Worm (Caenorhabditis elegans): ENCODE results near the gene F09E5.11.

Gene F09E5.11

DNA sequence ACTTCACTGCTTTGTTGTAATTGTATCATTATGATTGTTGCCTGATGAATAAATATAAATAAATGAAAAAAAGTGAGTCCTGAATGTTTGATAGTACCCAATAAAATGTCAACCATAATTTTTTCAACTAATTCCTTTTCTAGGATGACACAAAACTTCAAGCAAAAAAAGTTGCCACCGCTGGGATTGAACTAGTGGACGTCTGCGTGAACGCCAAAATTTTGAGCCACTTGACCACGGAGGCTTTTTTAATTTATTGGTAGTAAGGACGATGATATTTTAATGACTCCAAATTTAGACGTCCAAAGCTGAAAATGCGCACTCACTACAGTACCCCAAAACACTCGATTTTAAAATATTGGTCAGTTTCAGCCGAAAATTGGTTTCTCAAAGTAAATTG lies 4.3 kb downstream of the F09E5.11 start (continued):
- TF ChIP-seq cebp-1 (GFP tag; IDR thresholded peaks at IDR 0.05) (peak; percentile 39; the same call in 1 of the 2 replicates), cebp-1 (tag; optimal IDR thresholded peaks at IDR 0.05) (peak; percentile 66), Y95B8A.8 (GFP tag; IDR thresholded peaks at IDR 0.05) (0 out of 2 replicates have a peak, but pooled peaks have one; percentile 75), mel-28 (tag; optimal IDR thresholded peaks at IDR 0.05; ENCODE audit: borderline replicate concordance) (no peak), die-1 (tag; optimal IDR thresholded peaks at IDR 0.05) (peak; percentile 88), F52B5.7 (tag; optimal IDR thresholded peaks at IDR 0.05) (peak; percentile 92), zim-3 (tag; optimal IDR thresholded peaks at IDR 0.05) (peak; percentile 90), F22D6.2 (tag; optimal IDR thresholded peaks at IDR 0.05) (peak; percentile 40), ztf-28 (GFP tag; IDR thresholded peaks at IDR 0.05) (0 out of 2 replicates have a peak, but pooled peaks have one; percentile 26), K11D2.4 (GFP tag; IDR thresholded peaks at IDR 0.05) (no peak), tbx-9 (tag; optimal IDR thresholded peaks at IDR 0.05; ENCODE audit: borderline replicate concordance) (no peak), ceh-40 (GFP tag; IDR thresholded peaks at IDR 0.05) (peak; percentile 90), atf-7 (tag; optimal IDR thresholded peaks at IDR 0.05) (peak; percentile 62), F33H1.4 (GFP tag; IDR thresholded peaks at IDR 0.05) (no peak), hlh-12 (tag; optimal IDR thresholded peaks at IDR 0.05) (peak; percentile 37), zfh-2 (GFP tag; conservative IDR thresholded peaks at IDR 0.05) (no peak), B0261.1 (tag; optimal IDR thresholded peaks at IDR 0.05) (peak; percentile 74), hlh-26 (GFP tag; conservative IDR thresholded peaks at IDR 0.05) (no peak), let-607 (tag; optimal IDR thresholded peaks at IDR 0.05) (peak; percentile 47 to 54), pbrm-1 (GFP tag; IDR thresholded peaks at IDR 0.05) (peak; percentile 77), Y56A3A.18 (GFP tag; IDR thresholded peaks at IDR 0.05) (peak; percentile 78), nhr-27 (tag; optimal IDR thresholded peaks at IDR 0.05) (peak; percentile 69), rpc-1 (optimal IDR thresholded peaks at IDR 0.05) (peak; percentile 76), rpc-1 (tag; optimal IDR thresholded peaks at IDR 0.05) (peak; percentile 93), repo-1 (tag; optimal IDR thresholded peaks at IDR 0.05) (peak; percentile 86), egl-18 (GFP tag; IDR thresholded peaks at IDR 0.05) (no peak), ztf-3 (GFP tag; optimal IDR thresholded peaks at IDR 0.05) (no peak), nhr-90 (tag; optimal IDR thresholded peaks at IDR 0.05) (peak; percentile 85), Y67H2A.10 (GFP tag; conservative IDR thresholded peaks at IDR 0.05) (no peak), B0019.2 (GFP tag; conservative IDR thresholded peaks at IDR 0.05) (no peak), madf-6 (GFP tag; IDR thresholded peaks at IDR 0.05) (peak; percentile 72), lag-1 (GFP tag; IDR thresholded peaks at IDR 0.05) (no peak), mxl-1 (tag; optimal IDR thresholded peaks at IDR 0.05) (peak; percentile 38), F49E8.2 (tag; optimal IDR thresholded peaks at IDR 0.05; ENCODE audit: insufficient read depth) (peak; percentile 60), F55B11.4 (tag; optimal IDR thresholded peaks at IDR 0.05; ENCODE audit: borderline replicate concordance, insufficient read depth) (no peak), attf-3 (GFP tag; conservative IDR thresholded peaks at IDR 0.05) (no peak), D2030.7 (GFP tag; IDR thresholded peaks at IDR 0.05) (peak; percentile 37; the same call in 1 of the 2 replicates), aptf-2 (GFP tag; conservative IDR thresholded peaks at IDR 0.05) (no peak), xnd-1 (tag; optimal IDR thresholded peaks at IDR 0.05) (peak; percentile 24), rec-8 (tag; optimal IDR thresholded peaks at IDR 0.05) (peak; percentile 80 to 84), tbp1 (GFP tag; optimal IDR thresholded peaks at IDR 0.05) (peak; percentile 91), sptf-2 (GFP tag; optimal IDR thresholded peaks at IDR 0.05) (no peak), ceh-79 (tag; optimal IDR thresholded peaks at IDR 0.05) (peak; percentile 78), hmg-20 (GFP tag; IDR thresholded peaks at IDR 0.05) (peak; percentile 25; the same call in 1 of the 2 replicates), F57A8.1 (GFP tag; optimal IDR thresholded peaks at IDR 0.05) (peak; percentile 27), nfya-1 (tag; optimal IDR thresholded peaks at IDR 0.05; ENCODE audit: borderline replicate concordance, insufficient read depth) (no peak), Y79H2A.3 (GFP tag; conservative IDR thresholded peaks at IDR 0.05) (no peak), nfyb-1 (GFP tag; IDR thresholded peaks at IDR 0.05) (peak; percentile 67; the same call in 1 of the 2 replicates)

Data from whole organism, young adult.